Worm (Caenorhabditis elegans) whole organism, L2 larva: Measurements from ENCODE around the gene str-260.

ENCODE experiments used
- aly-2 ChIP-seq: fragments of 150-350 bp; optimal IDR thresholded peaks from 2 replicates; lab custom pipeline; 2014; ENCODE audit warnings: missing biosample characterization, missing genetic modification characterization
- fos-1 ChIP-seq: fragments of 150-350 bp; optimal IDR thresholded peaks from 2 replicates; lab custom pipeline; 2014; ENCODE audit warnings: missing biosample characterization, missing genetic modification characterization
- gmeb-1 ChIP-seq: fragments of 150-350 bp; optimal IDR thresholded peaks from 2 replicates; lab custom pipeline; 2014; ENCODE audit warnings: missing biosample characterization, missing genetic modification characterization
- lsy-2 ChIP-seq, 2 experiments: fragments of 150-350 bp in 1 of 2; sonication (generic microtip) in 1 of 2; optimal IDR thresholded peaks; 2 replicates each; lab custom pipeline; 2014 to 2017; ENCODE audit warnings: missing biosample characterization in 2 of 2, missing genetic modification characterization in 2 of 2
- mdl-1 ChIP-seq, 2 experiments: fragments of 150-350 bp in 1 of 2; sonication (generic microtip) in 1 of 2; optimal IDR thresholded peaks; 2 replicates each; lab custom pipeline; 2017; ENCODE audit warnings: missing biosample characterization in 2 of 2, missing genetic modification characterization in 2 of 2
- nhr-237 ChIP-seq: fragments of 150-350 bp; optimal IDR thresholded peaks from 2 replicates; lab custom pipeline; 2014; ENCODE audit warnings: missing biosample characterization, missing genetic modification characterization
- nhr-6 ChIP-seq: fragments of 150-350 bp; optimal IDR thresholded peaks from 2 replicates; lab custom pipeline; 2014; ENCODE audit warnings: missing biosample characterization, missing genetic modification characterization
- unc-39 ChIP-seq: fragments of 150-350 bp; optimal IDR thresholded peaks from 2 replicates; lab custom pipeline; 2014; ENCODE audit warnings: missing biosample characterization, missing genetic modification characterization
- zag-1 ChIP-seq: fragments of 150-350 bp; optimal IDR thresholded peaks from 2 replicates; lab custom pipeline; 2014; ENCODE audit warnings: missing biosample characterization, missing genetic modification characterization

ce11 chrV:3543344-3543743, 16.4 kb downstream of the str-260 start, which contains the start of gene nhr-222:
- TF ChIP-seq zag-1 (tag; lab: Kevin White, UChicago) (no peak), nhr-6 (no peak), nhr-237 (tag; lab: Kevin White, UChicago) (no peak), aly-2 (tag; lab: Kevin White, UChicago) (no peak), fos-1 (tag; lab: Kevin White, UChicago) (no peak), lsy-2 (tag; optimal IDR thresholded peaks at IDR 0.05; lab: Kevin White, UChicago) (no peak), mdl-1 (tag; optimal IDR thresholded peaks at IDR 0.05; lab: Kevin White, UChicago) (no peak), unc-39 (tag; lab: Kevin White, UChicago) (no peak), gmeb-1 (tag; lab: Kevin White, UChicago) (no peak)
